Fruit fly (Drosophila melanogaster) whole organism, embryonic: ENCODE results near the gene SPH93.

Experiments
- Blimp-1 ChIP-seq: fragments of 200-800 bp; sonication (Bioruptor generic); optimal IDR thresholded peaks from 3 replicates; lab custom pipeline; 2018; ENCODE audit warnings: missing biosample characterization, missing genetic modification characterization, mild to moderate bottlenecking, moderate library complexity, missing genetic modification reagents
- CG10366 ChIP-seq: fragments of 200-800 bp; sonication (Bioruptor generic); IDR thresholded peaks from 2 replicates; pipeline ENCODE4 v1.3.6; 2022; ENCODE audit warnings: missing biosample characterization, missing genetic modification characterization
- CG10462 ChIP-seq: fragments of 200-800 bp; sonication (Bioruptor generic); optimal IDR thresholded peaks from 2 replicates; lab custom pipeline; 2016; ENCODE audit warnings: missing biosample characterization, missing genetic modification characterization
- CG11085 ChIP-seq: fragments of 200-800 bp; sonication (Bioruptor generic); IDR thresholded peaks from 2 replicates; pipeline ENCODE4 v1.3.6; 2022; ENCODE audit warnings: missing biosample characterization, missing genetic modification characterization
- CG12299 ChIP-seq: fragments of 200-800 bp; sonication (Bioruptor generic); optimal IDR thresholded peaks from 2 replicates; lab custom pipeline; 2018; ENCODE audit warnings: missing biosample characterization, mild to moderate bottlenecking, missing genetic modification characterization
- CG1233 ChIP-seq: fragments of 200-800 bp; sonication (Bioruptor generic); optimal IDR thresholded peaks from 4 replicates; lab custom pipeline; 2018; ENCODE audit warnings: missing biosample characterization, mild to moderate bottlenecking, missing genetic modification characterization
- CG12391 ChIP-seq: fragments of 200-800 bp; sonication (Bioruptor generic); optimal IDR thresholded peaks from 3 replicates; lab custom pipeline; 2018; ENCODE audit warnings: missing biosample characterization, mild to moderate bottlenecking, missing genetic modification characterization, moderate library complexity
- CG13624 ChIP-seq: fragments of 200-800 bp; sonication (Bioruptor generic); optimal IDR thresholded peaks from 2 replicates; lab custom pipeline; 2016; ENCODE audit warnings: missing biosample characterization, missing genetic modification characterization
- CG14441 ChIP-seq: fragments of 200-800 bp; sonication (Bioruptor generic); IDR thresholded peaks from 2 replicates; pipeline ENCODE4 v1.3.6; 2022; ENCODE audit warnings: missing biosample characterization, missing genetic modification characterization
- CG15011 ChIP-seq: fragments of 200-800 bp; sonication (Bioruptor generic); optimal IDR thresholded peaks from 3 replicates; lab custom pipeline; 2018; ENCODE audit warnings: missing biosample characterization, mild to moderate bottlenecking, missing genetic modification characterization
- CG17612 ChIP-seq: fragments of 200-800 bp; sonication (Bioruptor generic); IDR thresholded peaks from 2 replicates; pipeline ENCODE4 v1.3.6; 2022; ENCODE audit warnings: missing biosample characterization, missing genetic modification characterization
- CG18011 ChIP-seq: fragments of 200-800 bp; sonication (Bioruptor generic); optimal IDR thresholded peaks from 2 replicates; lab custom pipeline; 2017; ENCODE audit warnings: missing biosample characterization, missing genetic modification characterization, mild to moderate bottlenecking, moderate library complexity, missing genotype
- CG2116 ChIP-seq: fragments of 200-800 bp; sonication (Bioruptor generic); optimal IDR thresholded peaks from 3 replicates; lab custom pipeline; 2018; ENCODE audit warnings: missing biosample characterization, mild to moderate bottlenecking, missing genetic modification characterization
- CG2120 ChIP-seq: fragments of 200-800 bp; sonication (Bioruptor generic); optimal IDR thresholded peaks from 3 replicates; lab custom pipeline; 2016; ENCODE audit warnings: missing biosample characterization, missing genetic modification characterization
- CG30403 ChIP-seq: fragments of 200-800 bp; sonication (Bioruptor generic); optimal IDR thresholded peaks from 3 replicates; lab custom pipeline; 2016; ENCODE audit warnings: missing biosample characterization, missing genetic modification characterization
- CG31388 ChIP-seq: fragments of 200-800 bp; sonication (Bioruptor generic); optimal IDR thresholded peaks from 2 replicates; lab custom pipeline; 2016; ENCODE audit warnings: missing biosample characterization, missing genetic modification characterization
- CG3163 ChIP-seq: fragments of 200-800 bp; sonication (Bioruptor generic); optimal IDR thresholded peaks from 3 replicates; lab custom pipeline; 2016; ENCODE audit warnings: missing biosample characterization, missing genetic modification characterization
- CG3281 ChIP-seq: fragments of 200-800 bp; sonication (Bioruptor generic); optimal IDR thresholded peaks from 3 replicates; lab custom pipeline; 2017; ENCODE audit warnings: missing biosample characterization, mild to moderate bottlenecking, missing genetic modification characterization
- CG4707 ChIP-seq: fragments of 200-800 bp; sonication (Bioruptor generic); optimal IDR thresholded peaks from 2 replicates; lab custom pipeline; 2018; ENCODE audit warnings: missing biosample characterization, mild to moderate bottlenecking, missing genetic modification characterization, moderate library complexity
- CG4820 ChIP-seq: fragments of 200-800 bp; sonication (Bioruptor generic); optimal IDR thresholded peaks from 3 replicates; lab custom pipeline; 2016; ENCODE audit warnings: missing biosample characterization, missing genetic modification characterization
- CG4854 ChIP-seq: fragments of 200-800 bp; sonication (Bioruptor generic); optimal IDR thresholded peaks from 2 replicates; lab custom pipeline; 2016; ENCODE audit warnings: missing biosample characterization, missing genetic modification characterization, inconsistent platforms
- CG6791 ChIP-seq: fragments of 200-800 bp; sonication (Bioruptor generic); IDR thresholded peaks from 3 replicates; pipeline ENCODE4 v1.3.6; 2022; ENCODE audit warnings: missing biosample characterization, missing genetic modification characterization; ENCODE audit not compliant: partially characterized antibody
- CG9817 ChIP-seq: fragments of 200-800 bp; sonication (Bioruptor generic); optimal IDR thresholded peaks from 2 replicates; lab custom pipeline; 2018; ENCODE audit warnings: missing biosample characterization, mild to moderate bottlenecking, missing genetic modification characterization, moderate library complexity
- Camta ChIP-seq: fragments of 200-800 bp; sonication (Bioruptor generic); optimal IDR thresholded peaks from 2 replicates; lab custom pipeline; 2016; ENCODE audit warnings: missing biosample characterization, missing genetic modification characterization
- Fer2 ChIP-seq: fragments of 200-800 bp; sonication (Bioruptor generic); optimal IDR thresholded peaks from 2 replicates; lab custom pipeline; 2018; ENCODE audit warnings: missing biosample characterization, mild to moderate bottlenecking, missing genetic modification characterization, moderate library complexity
- HLH54F ChIP-seq: fragments of 200-800 bp; sonication (Bioruptor generic); optimal IDR thresholded peaks from 3 replicates; lab custom pipeline; 2016; ENCODE audit warnings: missing biosample characterization, missing genetic modification characterization
- Hand ChIP-seq: fragments of 200-800 bp; sonication (Bioruptor generic); optimal IDR thresholded peaks from 2 replicates; lab custom pipeline; 2017; ENCODE audit warnings: mild to moderate bottlenecking, missing biosample characterization, missing genetic modification reagents, missing genetic modification characterization
- Hr51 ChIP-seq, 2 experiments: fragments of 200-800 bp; sonication (Bioruptor generic); optimal IDR thresholded peaks; 2 replicates in 1 of 2; 3 replicates in 1 of 2; lab custom pipeline; 2016 to 2018; ENCODE audit warnings: missing biosample characterization in 2 of 2, missing genetic modification characterization in 2 of 2, mild to moderate bottlenecking in 1 of 2, moderate library complexity in 1 of 2
- Med ChIP-seq: fragments of 200-800 bp; sonication (Bioruptor generic); peaks from one replicate; lab custom pipeline; 2016; ENCODE audit warnings: missing biosample characterization, missing genetic modification characterization, mild to moderate bottlenecking, inconsistent platforms, moderate library complexity
- Meics ChIP-seq: fragments of 200-800 bp; sonication (Bioruptor generic); optimal IDR thresholded peaks from 2 replicates; lab custom pipeline; 2017; ENCODE audit warnings: missing biosample characterization, mild to moderate bottlenecking, missing genetic modification characterization
- NfI ChIP-seq: fragments of 200-800 bp; sonication (Bioruptor generic); optimal IDR thresholded peaks from 3 replicates; lab custom pipeline; 2018; ENCODE audit warnings: missing biosample characterization, mild to moderate bottlenecking, missing genetic modification characterization, moderate library complexity
- Rfx ChIP-seq: fragments of 200-800 bp; sonication (Bioruptor generic); IDR thresholded peaks from 2 replicates; pipeline ENCODE4 v1.3.6; 2022; ENCODE audit warnings: missing biosample characterization, missing genetic modification characterization
- Vsx1 ChIP-seq: fragments of 200-800 bp; sonication (Bioruptor generic); optimal IDR thresholded peaks from 2 replicates; lab custom pipeline; 2017; ENCODE audit warnings: missing biosample characterization, mild to moderate bottlenecking, missing genetic modification characterization, missing genetic modification reagents
- br ChIP-seq: fragments of >200 bp; optimal IDR thresholded peaks from 2 replicates; lab custom pipeline; 2017
- cwo ChIP-seq: fragments of 200-800 bp; sonication (Bioruptor generic); optimal IDR thresholded peaks from 3 replicates; lab custom pipeline; 2017; ENCODE audit warnings: missing biosample characterization, missing genetic modification characterization, mild to moderate bottlenecking, moderate library complexity, missing genetic modification reagents
- dati ChIP-seq: fragments of 200-800 bp; sonication (Bioruptor generic); IDR thresholded peaks from 2 replicates; pipeline ENCODE4 v1.3.6; 2022; ENCODE audit warnings: missing biosample characterization, missing genetic modification characterization
- gem ChIP-seq: fragments of 200-800 bp; sonication (Bioruptor generic); optimal IDR thresholded peaks from 2 replicates; lab custom pipeline; 2019; ENCODE audit warnings: missing biosample characterization, mild to moderate bottlenecking, missing genetic modification characterization, moderate library complexity
- gsb ChIP-seq: fragments of 200-800 bp; sonication (Bioruptor generic); IDR thresholded peaks from 2 replicates; pipeline ENCODE4 v1.3.6; 2022; ENCODE audit warnings: missing biosample characterization, missing genetic modification characterization
- jigr1 ChIP-seq: fragments of 200-800 bp; sonication (Bioruptor generic); IDR thresholded peaks from 3 replicates; pipeline ENCODE4 v1.3.6; 2022; ENCODE audit warnings: missing biosample characterization, missing genetic modification characterization
- kni ChIP-seq: fragments of 200-800 bp; sonication (Bioruptor generic); optimal IDR thresholded peaks from 3 replicates; lab custom pipeline; 2017; ENCODE audit warnings: mild to moderate bottlenecking, missing biosample characterization, missing genetic modification reagents, missing genetic modification characterization
- lilli ChIP-seq: fragments of 200-800 bp; sonication (Bioruptor generic); optimal IDR thresholded peaks from 3 replicates; lab custom pipeline; 2016; ENCODE audit warnings: missing biosample characterization, missing genetic modification characterization
- mam ChIP-seq: fragments of 200-800 bp; sonication (Bioruptor generic); optimal IDR thresholded peaks from 3 replicates; lab custom pipeline; 2016; ENCODE audit warnings: missing biosample characterization, missing genetic modification characterization
- org-1 ChIP-seq: fragments of 200-800 bp; sonication (Bioruptor generic); optimal IDR thresholded peaks from 2 replicates; lab custom pipeline; 2017; ENCODE audit warnings: missing biosample characterization, missing genetic modification characterization
- psq ChIP-seq: fragments of 200-800 bp; sonication (Bioruptor generic); optimal IDR thresholded peaks from 2 replicates; lab custom pipeline; 2017; ENCODE audit warnings: missing biosample characterization, missing genetic modification characterization
- sc ChIP-seq, 3 experiments: fragments of >200 bp in 2 of 3; fragments of 200-800 bp in 1 of 3; sonication (Bioruptor generic) in 1 of 3; optimal IDR thresholded peaks; 2 replicates in 2 of 3; 3 replicates in 1 of 3; lab custom pipeline; 2017; ENCODE audit warnings: mild to moderate bottlenecking in 1 of 3, missing biosample characterization in 1 of 3, missing genetic modification characterization in 1 of 3, missing genetic modification reagents in 1 of 3
- sens ChIP-seq: fragments of 200-800 bp; sonication (Bioruptor generic); peaks from one replicate; lab custom pipeline; 2016; ENCODE audit warnings: missing biosample characterization, missing genetic modification characterization
- seq ChIP-seq: fragments of 200-800 bp; sonication (Bioruptor generic); IDR thresholded peaks from 2 replicates; pipeline ENCODE4 v1.3.6; 2022; ENCODE audit warnings: missing biosample characterization, missing genetic modification characterization
- stc ChIP-seq: fragments of 200-800 bp; sonication (Bioruptor generic); IDR thresholded peaks from 2 replicates; pipeline ENCODE4 v1.3.6; 2022; ENCODE audit warnings: missing biosample characterization, missing genetic modification characterization
- usp ChIP-seq: fragments of >200 bp; optimal IDR thresholded peaks from 2 replicates; lab custom pipeline; 2017; ENCODE audit warnings: missing biosample characterization, missing genetic modification characterization
- zfh1 ChIP-seq: fragments of 200-800 bp; sonication (Bioruptor generic); IDR thresholded peaks from 3 replicates; pipeline ENCODE4 v1.3.6; 2022; ENCODE audit warnings: missing biosample characterization, missing genetic modification characterization

Gene SPH93

dm6 chr2L:17471524-17471923, 15.8 kb upstream of the SPH93 start, which contains the start of gene Sgt (continued):
- TF ChIP-seq usp (GFP tag; lab: Kevin White, UChicago), result no peak
- peak; percentile 11 for TF ChIP-seq CG2120 (GFP tag; lab: Kevin White, UChicago)
- TF ChIP-seq CG18011 (GFP tag; lab: Kevin White, UChicago), result peak; percentile 10
- no peak for TF ChIP-seq Blimp-1 (GFP tag; lab: Kevin White, UChicago)
- no peak for TF ChIP-seq Med
- no peak for TF ChIP-seq CG10462 (GFP tag; lab: Kevin White, UChicago)
- no peak for TF ChIP-seq CG2116 (GFP tag; lab: Kevin White, UChicago)
- TF ChIP-seq CG3163 (GFP tag; lab: Kevin White, UChicago), result peak; percentile 29
- no peak for TF ChIP-seq sens
- TF ChIP-seq dati (GFP tag; lab: Robert Waterston, UW), result no peak
- TF ChIP-seq gem (tag; lab: Kevin White, UChicago), result no peak

dm6 chr2L:17470630-17471029, 14.9 kb upstream of the SPH93 start:
- TF ChIP-seq kni (GFP tag; lab: Kevin White, UChicago) (no peak), HLH54F (peak; percentile 2), seq (peak; percentile 35; the same call in 1 of the 2 replicates), CG4854 (peak; percentile 66), mam (GFP tag; lab: Kevin White, UChicago) (peak; percentile 49), org-1 (GFP tag; lab: Kevin White, UChicago) (peak; percentile 61), psq (no peak), CG12391 (peak; percentile 9), CG9817 (tag; lab: Kevin White, UChicago) (peak; percentile 73), Rfx (peak; percentile 78), Fer2 (tag; lab: Kevin White, UChicago) (peak; percentile 74), lilli (GFP tag; lab: Kevin White, UChicago) (peak; percentile 8), Camta (GFP tag; lab: Kevin White, UChicago) (peak; percentile 42), stc (no peak), jigr1 (GFP tag; lab: Robert Waterston, UW) (no peak), CG4707 (GFP tag; lab: Kevin White, UChicago) (no peak), Hand (GFP tag; lab: Kevin White, UChicago) (peak; percentile 77), sc (optimal IDR thresholded peaks at IDR 0.05; lab: Kevin White, UChicago) (no peak), sc (GFP tag; optimal IDR thresholded peaks at IDR 0.05; lab: Kevin White, UChicago) (no peak), CG15011 (GFP tag; lab: Kevin White, UChicago) (peak; percentile 78), CG4820 (GFP tag; lab: Kevin White, UChicago) (no peak), Vsx1 (GFP tag; lab: Kevin White, UChicago) (peak; percentile 33), Hr51 (GFP tag; optimal IDR thresholded peaks at IDR 0.05; lab: Kevin White, UChicago) (peak in 1 of 2 experiments; percentile 9), CG12299 (tag; lab: Kevin White, UChicago) (peak; percentile 71), CG30403 (GFP tag; lab: Kevin White, UChicago) (no peak), CG3281 (GFP tag; lab: Kevin White, UChicago) (peak; percentile 90), gsb (GFP tag; lab: Robert Waterston, UW) (peak; percentile 66), CG1233 (GFP tag; lab: Kevin White, UChicago) (peak; percentile 64), cwo (GFP tag; lab: Kevin White, UChicago) (peak; percentile 62), CG31388 (GFP tag; lab: Kevin White, UChicago) (no peak), CG10366 (no peak), CG13624 (GFP tag; lab: Kevin White, UChicago) (peak; percentile 65), NfI (GFP tag; lab: Kevin White, UChicago) (peak; percentile 60), zfh1 (GFP tag; lab: Robert Waterston, UW) (no peak), Meics (GFP tag; lab: Kevin White, UChicago) (peak; percentile 84), CG6791 (GFP tag; lab: Robert Waterston, UW) (no peak), CG11085 (peak; percentile 26; the same call in 1 of the 2 replicates), CG17612 (peak; percentile 44; the same call in 1 of the 2 replicates), br (lab: Kevin White, UChicago) (no peak), CG14441 (GFP tag; lab: Robert Waterston, UW) (no peak)
